Worm (Caenorhabditis elegans): ENCODE measurements around the gene F11D11.21.
"Not testable (repeated sequence)": the region's sequence is repeated elsewhere in the genome, so short reads cannot be mapped to it uniquely, and the experiment has no call there.

DNA sequence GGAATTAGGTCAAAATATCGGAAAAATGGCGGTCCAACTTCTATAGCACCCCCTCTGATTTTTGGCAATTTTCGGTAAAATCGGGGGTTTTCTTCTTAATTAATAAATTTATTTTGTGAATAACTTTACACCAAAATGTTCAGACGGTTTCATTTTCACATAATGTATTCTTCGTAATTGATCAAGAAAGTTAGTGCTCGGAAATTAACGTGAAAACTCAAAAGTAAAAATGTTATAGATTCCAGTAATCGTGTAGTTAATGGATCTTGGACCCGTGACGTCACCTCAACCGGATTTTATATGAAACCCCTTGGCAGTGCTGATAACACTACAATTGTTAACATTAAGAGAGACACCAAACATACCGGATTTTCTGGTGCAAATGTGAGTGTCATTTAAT lies 11.7 kb upstream of the F11D11.21 start, which contains the start of gene F11D11.22:
- not testable (repeated sequence) for TF ChIP-seq tbx-37 (GFP tag; conservative IDR thresholded peaks at IDR 0.05); tbx-11 (GFP tag; IDR thresholded peaks at IDR 0.05); ceh-13 (GFP tag; optimal IDR thresholded peaks at IDR 0.05); hnd-1 (tag; optimal IDR thresholded peaks at IDR 0.05); ama-1 (optimal IDR thresholded peaks at IDR 0.05); flt-1 (GFP tag; IDR thresholded peaks at IDR 0.05); tra-4 (tag; optimal IDR thresholded peaks at IDR 0.05); ceh-36 (tag; optimal IDR thresholded peaks at IDR 0.05); hmbx-1 (tag; optimal IDR thresholded peaks at IDR 0.05); B0310.2 (tag; optimal IDR thresholded peaks at IDR 0.05); hmg-4 (GFP tag; optimal IDR thresholded peaks at IDR 0.05); aly-1 (tag; optimal IDR thresholded peaks at IDR 0.05); sea-1 (GFP tag; conservative IDR thresholded peaks at IDR 0.05); scrt-1 (GFP tag; IDR thresholded peaks at IDR 0.05)
